Fruit fly (Drosophila melanogaster) whole organism, wandering third instar larva: ENCODE measurements around the gene Eig71Ee.

ENCODE experiments used
- GATAd ChIP-seq: sonication (Bioruptor generic); optimal IDR thresholded peaks from 2 replicates; lab custom pipeline; 2016; ENCODE audit warnings: missing biosample characterization, missing genetic modification characterization
- usp ChIP-seq: fragments of >200 bp; optimal IDR thresholded peaks from 2 replicates; lab custom pipeline; 2017; ENCODE audit warnings: missing biosample characterization, missing genetic modification characterization

- TF ChIP-seq GATAd (no peak), usp (no peak)
Measured at dm6 chr3L:15649561-15649960, 6.2 kb downstream of the Eig71Ee start, which contains the start of the genes Eig71Ea and Eig71Eb.
